Fruit fly (Drosophila melanogaster): ENCODE results near the gene sowah.
A peak's percentile ranks its signal among the peaks of the same experiment; 100 is the strongest.

Gene sowah

dm6 chr3L:12529431-12530007 is 42.8 kb downstream of the sowah start (continued):
- TF ChIP-seq CG31388 (GFP tag; optimal IDR thresholded peaks at IDR 0.05) (no peak), gcm2 (GFP tag; optimal IDR thresholded peaks at IDR 0.05) (no peak), CG12942 (GFP tag; optimal IDR thresholded peaks at IDR 0.05) (peak; percentile 9), scrt (GFP tag; optimal IDR thresholded peaks at IDR 0.05) (peak; percentile 10), pfk (GFP tag; optimal IDR thresholded peaks at IDR 0.05) (no peak), chinmo (GFP tag; IDR thresholded peaks at IDR 0.05; ENCODE audit: partially characterized antibody) (no peak), aop (GFP tag; IDR thresholded peaks at IDR 0.05) (no peak), crc (GFP tag; optimal IDR thresholded peaks at IDR 0.05) (no peak), CG14710 (tag; optimal IDR thresholded peaks at IDR 0.05) (peak; percentile 23), CG17829 (tag; optimal IDR thresholded peaks at IDR 0.05) (peak; percentile 58), Fer1 (GFP tag; optimal IDR thresholded peaks at IDR 0.05) (no peak), E2f1 (GFP tag; IDR thresholded peaks at IDR 0.05) (peak; percentile 12; the same call in 1 of the 2 replicates), nom (GFP tag; optimal IDR thresholded peaks at IDR 0.05) (peak; percentile 22), ken (GFP tag; IDR thresholded peaks at IDR 0.05) (peak; percentile 18; the same call in 1 of the 3 replicates), CG15011 (GFP tag; optimal IDR thresholded peaks at IDR 0.05) (no peak), CG16815 (GFP tag; optimal IDR thresholded peaks at IDR 0.05) (no peak), CG6689 (GFP tag; IDR thresholded peaks at IDR 0.05) (peak; percentile 46), CG30020 (tag; optimal IDR thresholded peaks at IDR 0.05) (no peak), CG3847 (GFP tag; IDR thresholded peaks at IDR 0.05) (no peak), fd102C (GFP tag; optimal IDR thresholded peaks at IDR 0.05) (no peak), cwo (GFP tag; optimal IDR thresholded peaks at IDR 0.05) (no peak), Hand (GFP tag; optimal IDR thresholded peaks at IDR 0.05) (peak; percentile 4), da (GFP tag; optimal IDR thresholded peaks at IDR 0.05) (no peak), Jarid2 (GFP tag; optimal IDR thresholded peaks at IDR 0.05) (peak; percentile 13), tin (GFP tag; optimal IDR thresholded peaks at IDR 0.05) (peak; percentile 50), sqz (GFP tag; optimal IDR thresholded peaks at IDR 0.05) (peak; percentile 55), Dek (tag; optimal IDR thresholded peaks at IDR 0.05) (no peak), CG11085 (GFP tag; IDR thresholded peaks at IDR 0.05) (no peak), CG8089 (GFP tag; optimal IDR thresholded peaks at IDR 0.05) (peak; percentile 48), fd3F (GFP tag; optimal IDR thresholded peaks at IDR 0.05) (no peak), CG7928 (GFP tag; optimal IDR thresholded peaks at IDR 0.05) (no peak), toy (GFP tag; IDR thresholded peaks at IDR 0.05) (no peak), CG4854 (GFP tag; optimal IDR thresholded peaks at IDR 0.05) (no peak), onecut (GFP tag; IDR thresholded peaks at IDR 0.05) (peak; percentile 35), zen (tag; optimal IDR thresholded peaks at IDR 0.05) (no peak), CG16863 (GFP tag; optimal IDR thresholded peaks at IDR 0.05) (peak; percentile 6), CG17359 (tag; optimal IDR thresholded peaks at IDR 0.05) (peak; percentile 70), CG13296 (GFP tag; optimal IDR thresholded peaks at IDR 0.05) (peak; percentile 1), CG33557 (GFP tag; optimal IDR thresholded peaks at IDR 0.05) (peak; percentile 14), pho (GFP tag; optimal IDR thresholded peaks at IDR 0.05) (no peak), ems (GFP tag; optimal IDR thresholded peaks at IDR 0.05) (no peak), Poxn (GFP tag; IDR thresholded peaks at IDR 0.05) (no peak), zen2 (GFP tag; IDR thresholded peaks at IDR 0.05; ENCODE audit: partially characterized antibody) (no peak), nau (GFP tag; optimal IDR thresholded peaks at IDR 0.05) (peak; percentile 59), CG6791 (GFP tag; IDR thresholded peaks at IDR 0.05; ENCODE audit: partially characterized antibody) (no peak), CG6654 (GFP tag; optimal IDR thresholded peaks at IDR 0.05) (peak; percentile 15), CG12391 (tag; optimal IDR thresholded peaks at IDR 0.05) (peak; percentile 21), CG4328 (GFP tag; optimal IDR thresholded peaks at IDR 0.05) (no peak), seq (GFP tag; IDR thresholded peaks at IDR 0.05) (no peak), tll (GFP tag; optimal IDR thresholded peaks at IDR 0.05) (no peak)
